Worm (Caenorhabditis elegans) whole organism, midembryonic: ENCODE measurements around the gene nhr-218.

Source experiments
- T22C8.4 ChIP-seq: fragments of 200-800 bp; sonication (Bioruptor generic); IDR thresholded peaks from 2 replicates; pipeline ENCODE4 v1.3.6; 2022; ENCODE audit warnings: missing genetic modification characterization, missing compliant biosample characterization
- cog-1 ChIP-seq: sonication (generic microtip); optimal IDR thresholded peaks from 2 replicates; lab custom pipeline; 2016; ENCODE audit warnings: missing genetic modification characterization, missing compliant biosample characterization
- flt-1 ChIP-seq: fragments of 200-800 bp; sonication (Bioruptor generic); IDR thresholded peaks from 2 replicates; pipeline ENCODE4 v1.3.6; 2022; ENCODE audit warnings: missing genetic modification characterization, missing compliant biosample characterization
- klf-2 ChIP-seq: fragments of 200-800 bp; sonication (Bioruptor generic); conservative IDR thresholded peaks from 2 replicates; pipeline ENCODE4 v1.3.6; 2022; ENCODE audit warnings: missing genetic modification reagents, missing genetic modification characterization, missing compliant biosample characterization
- med-1 ChIP-seq: sonication (generic microtip); optimal IDR thresholded peaks from 2 replicates; lab custom pipeline; 2017; ENCODE audit warnings: missing genetic modification characterization, mild to moderate bottlenecking, missing compliant biosample characterization, antibody characterized with exemption, missing genetic modification reagents; ENCODE audit not compliant: insufficient read depth
- ref-1 ChIP-seq: fragments of 200-800 bp; sonication (Bioruptor generic); conservative IDR thresholded peaks from 2 replicates; pipeline ENCODE4 v1.3.6; 2022; ENCODE audit warnings: missing genetic modification reagents, missing genetic modification characterization, missing compliant biosample characterization
- tab-1 ChIP-seq: fragments of 200-800 bp; sonication (Bioruptor generic); IDR thresholded peaks from 2 replicates; pipeline ENCODE4 v1.3.6; 2022; ENCODE audit warnings: missing genetic modification characterization, missing compliant biosample characterization
- ztf-23 ChIP-seq: fragments of 200-800 bp; sonication (Bioruptor generic); IDR thresholded peaks from 2 replicates; pipeline ENCODE4 v1.3.6; 2022; ENCODE audit warnings: missing genetic modification reagents, missing genetic modification characterization, missing compliant biosample characterization
- ztf-29 ChIP-seq: fragments of 200-800 bp; sonication (Bioruptor generic); IDR thresholded peaks from 2 replicates; pipeline ENCODE4 v1.3.6; 2022; ENCODE audit warnings: missing genetic modification reagents, missing genetic modification characterization, missing compliant biosample characterization

Gene nhr-218

ce11 chrV:16220020-16220419 is 38.2 kb upstream of the nhr-218 start:
- TF ChIP-seq klf-2 (no peak), ztf-23 (no peak), flt-1 (GFP tag; lab: Robert Waterston, UW) (no peak), ztf-29 (GFP tag; lab: Robert Waterston, UW) (no peak), tab-1 (GFP tag; lab: Robert Waterston, UW) (no peak), ref-1 (GFP tag; lab: Robert Waterston, UW) (no peak), med-1 (GFP tag; lab: Kevin White, UChicago) (no peak), T22C8.4 (GFP tag; lab: Robert Waterston, UW) (no peak), cog-1 (tag; lab: Kevin White, UChicago) (no peak)

ce11 chrV:16224027-16224426 is 34.2 kb upstream of the nhr-218 start, which contains the start of gene stdh-2:
Gene stdh-2 (plus strand): TSS chrV:16224327.
- no peak for TF ChIP-seq ztf-29 (GFP tag; lab: Robert Waterston, UW)
- no peak for TF ChIP-seq tab-1 (GFP tag; lab: Robert Waterston, UW)
- TF ChIP-seq klf-2, result no peak
- TF ChIP-seq med-1 (GFP tag; lab: Kevin White, UChicago), result no peak
- no peak for TF ChIP-seq flt-1 (GFP tag; lab: Robert Waterston, UW)
- TF ChIP-seq cog-1 (tag; lab: Kevin White, UChicago), result no peak
- TF ChIP-seq ref-1 (GFP tag; lab: Robert Waterston, UW), result no peak
- TF ChIP-seq ztf-23, result no peak
- no peak for TF ChIP-seq T22C8.4 (GFP tag; lab: Robert Waterston, UW)

- TF ChIP-seq klf-2 (no peak), ztf-23 (no peak), med-1 (GFP tag; lab: Kevin White, UChicago) (no peak), flt-1 (GFP tag; lab: Robert Waterston, UW) (no peak), ztf-29 (GFP tag; lab: Robert Waterston, UW) (no peak), ref-1 (GFP tag; lab: Robert Waterston, UW) (no peak), cog-1 (tag; lab: Kevin White, UChicago) (no peak), tab-1 (GFP tag; lab: Robert Waterston, UW) (no peak), T22C8.4 (GFP tag; lab: Robert Waterston, UW) (no peak)
Measured at ce11 chrV:16225524-16226116, 32.6 kb upstream of the nhr-218 start.

ce11 chrV:16226581-16226980 is 31.7 kb upstream of the nhr-218 start, which contains the start of gene F11A5.13:
Gene F11A5.13 (minus strand): TSS chrV:16226681.
- TF ChIP-seq T22C8.4 (GFP tag; lab: Robert Waterston, UW), result no peak
- no peak for TF ChIP-seq cog-1 (tag; lab: Kevin White, UChicago)
- no peak for TF ChIP-seq med-1 (GFP tag; lab: Kevin White, UChicago)
- TF ChIP-seq flt-1 (GFP tag; lab: Robert Waterston, UW), result no peak
- no peak for TF ChIP-seq tab-1 (GFP tag; lab: Robert Waterston, UW)
- TF ChIP-seq ztf-23, result no peak
- TF ChIP-seq klf-2, result no peak
- TF ChIP-seq ztf-29 (GFP tag; lab: Robert Waterston, UW), result no peak
- TF ChIP-seq ref-1 (GFP tag; lab: Robert Waterston, UW), result no peak

- no peak for TF ChIP-seq T22C8.4 (GFP tag; lab: Robert Waterston, UW)
- no peak for TF ChIP-seq ztf-29 (GFP tag; lab: Robert Waterston, UW)
- no peak for TF ChIP-seq tab-1 (GFP tag; lab: Robert Waterston, UW)
- no peak for TF ChIP-seq klf-2
- TF ChIP-seq ref-1 (GFP tag; lab: Robert Waterston, UW), result no peak
- no peak for TF ChIP-seq cog-1 (tag; lab: Kevin White, UChicago)
- TF ChIP-seq med-1 (GFP tag; lab: Kevin White, UChicago), result no peak
- no peak for TF ChIP-seq ztf-23
- TF ChIP-seq flt-1 (GFP tag; lab: Robert Waterston, UW), result no peak
Measured at ce11 chrV:16229439-16229838, 28.8 kb upstream of the nhr-218 start.

- TF ChIP-seq ref-1 (GFP tag; lab: Robert Waterston, UW), result no peak
- no peak for TF ChIP-seq cog-1 (tag; lab: Kevin White, UChicago)
- no peak for TF ChIP-seq ztf-23
- TF ChIP-seq flt-1 (GFP tag; lab: Robert Waterston, UW), result no peak
- no peak for TF ChIP-seq med-1 (GFP tag; lab: Kevin White, UChicago)
- no peak for TF ChIP-seq T22C8.4 (GFP tag; lab: Robert Waterston, UW)
Measured at ce11 chrV:16229896-16230295, 28.3 kb upstream of the nhr-218 start, which contains the start of the genes F21H7.2 and F21H7.12. Gene F21H7.2 (minus strand): TSS chrV:16229996. Gene F21H7.12 (plus strand): TSS chrV:16230165.

ce11 chrV:16232180-16232579 is 26.1 kb upstream of the nhr-218 start, which contains the start of gene gst-22:
Gene gst-22 (minus strand): TSS chrV:16232282.
- no peak for TF ChIP-seq ztf-23
- no peak for TF ChIP-seq flt-1 (GFP tag; lab: Robert Waterston, UW)
- TF ChIP-seq med-1 (GFP tag; lab: Kevin White, UChicago), result no peak
- TF ChIP-seq klf-2, result no peak
- TF ChIP-seq tab-1 (GFP tag; lab: Robert Waterston, UW), result no peak
- no peak for TF ChIP-seq ref-1 (GFP tag; lab: Robert Waterston, UW)
- TF ChIP-seq T22C8.4 (GFP tag; lab: Robert Waterston, UW), result no peak
- TF ChIP-seq cog-1 (tag; lab: Kevin White, UChicago), result no peak

- no peak for TF ChIP-seq ztf-23
- TF ChIP-seq cog-1 (tag; lab: Kevin White, UChicago), result no peak
- TF ChIP-seq T22C8.4 (GFP tag; lab: Robert Waterston, UW), result no peak
- no peak for TF ChIP-seq klf-2
- TF ChIP-seq flt-1 (GFP tag; lab: Robert Waterston, UW), result no peak
- TF ChIP-seq tab-1 (GFP tag; lab: Robert Waterston, UW), result no peak
- TF ChIP-seq ztf-29 (GFP tag; lab: Robert Waterston, UW), result no peak
Measured at ce11 chrV:16233624-16234023, 24.6 kb upstream of the nhr-218 start, which contains the start of gene clec-233. Gene clec-233 (plus strand): TSS chrV:16233924.

ce11 chrV:16235135-16235534 is 23.1 kb upstream of the nhr-218 start, which contains the start of gene F21H7.3:
Gene F21H7.3 (minus strand): TSS chrV:16235235.
- TF ChIP-seq T22C8.4 (GFP tag; lab: Robert Waterston, UW), result no peak
- TF ChIP-seq cog-1 (tag; lab: Kevin White, UChicago), result no peak
- TF ChIP-seq ztf-23, result no peak
- no peak for TF ChIP-seq flt-1 (GFP tag; lab: Robert Waterston, UW)
- no peak for TF ChIP-seq ztf-29 (GFP tag; lab: Robert Waterston, UW)
- TF ChIP-seq tab-1 (GFP tag; lab: Robert Waterston, UW), result no peak
- no peak for TF ChIP-seq klf-2
- no peak for TF ChIP-seq ref-1 (GFP tag; lab: Robert Waterston, UW)
- TF ChIP-seq med-1 (GFP tag; lab: Kevin White, UChicago), result no peak
